Worm (Caenorhabditis elegans): ENCODE data around the gene irld-48.

Gene irld-48

DNA sequence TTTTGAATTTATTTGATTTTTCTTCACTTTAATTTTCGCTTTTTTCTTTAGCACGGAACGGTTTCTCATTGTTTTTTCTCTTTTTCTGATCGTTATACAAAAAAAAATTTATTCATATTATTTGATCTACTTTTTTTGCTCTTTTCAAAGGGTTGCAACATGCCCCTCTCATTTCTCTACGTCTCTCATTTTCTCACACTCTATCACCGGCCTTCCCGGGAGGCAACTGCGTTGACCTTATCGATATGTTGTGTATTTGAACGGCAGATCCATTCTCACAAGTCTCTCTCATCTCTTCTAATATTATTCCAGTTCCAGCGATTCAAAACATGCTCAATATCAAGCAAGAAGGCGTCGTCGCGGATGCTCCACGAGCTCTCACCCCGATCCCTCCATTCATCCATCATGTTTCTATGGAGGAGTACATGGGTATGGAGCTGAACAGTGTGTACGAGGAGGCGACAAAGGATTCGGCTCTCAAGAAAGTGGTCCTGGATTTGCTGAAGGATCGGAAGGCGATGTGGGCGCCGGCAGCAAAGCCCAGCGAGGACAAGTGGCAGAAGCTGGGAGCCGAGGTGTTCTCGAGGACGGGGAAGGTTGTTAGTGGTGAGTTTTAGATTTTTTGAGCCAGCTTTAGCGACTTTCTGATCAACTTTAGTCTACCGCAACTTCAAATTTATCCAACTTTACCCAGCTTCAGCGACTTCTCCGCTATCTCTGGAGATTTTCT is 44.8 kb downstream of the irld-48 start, which contains the start of gene lido-9:
Gene lido-9, plus strand, starts transcription at position 234 of the 730 bp plus-strand sequence.
- TF ChIP-seq pax-3 (tag; optimal IDR thresholded peaks at IDR 0.05) (no peak), hlh-4 (tag; optimal IDR thresholded peaks at IDR 0.05) (no peak), nhr-85 (tag) (no peak), sup-37 (GFP tag; optimal IDR thresholded peaks at IDR 0.05) (no peak), fkh-10 (GFP tag; optimal IDR thresholded peaks at IDR 0.05) (no peak), fkh-4 (tag; optimal IDR thresholded peaks at IDR 0.05; ENCODE audit: borderline replicate concordance) (no peak), nhr-77 (tag; optimal IDR thresholded peaks at IDR 0.05) (no peak), xbp-1 (tag; optimal IDR thresholded peaks at IDR 0.05) (no peak), egl-13 (tag; optimal IDR thresholded peaks at IDR 0.05) (no peak), grh-1 (GFP tag; IDR thresholded peaks at IDR 0.05) (no peak)

ce11 chrII:3002211-3002610 is 46.3 kb downstream of the irld-48 start, which contains the start of gene lido-10:
lido-10 (plus strand) TSS chrII:3002511.
- TF ChIP-seq sox-4 (tag; optimal IDR thresholded peaks at IDR 0.05), result no peak
- TF ChIP-seq swsn-7 (tag; optimal IDR thresholded peaks at IDR 0.05), result no peak
- TF ChIP-seq hlh-4 (tag; optimal IDR thresholded peaks at IDR 0.05), result no peak
- no peak for TF ChIP-seq fkh-4 (tag; optimal IDR thresholded peaks at IDR 0.05; ENCODE audit: borderline replicate concordance)
- no peak for TF ChIP-seq egl-13 (tag; optimal IDR thresholded peaks at IDR 0.05)
- no peak for TF ChIP-seq nhr-77 (tag; optimal IDR thresholded peaks at IDR 0.05)
- TF ChIP-seq fkh-10 (GFP tag; optimal IDR thresholded peaks at IDR 0.05), result no peak
- TF ChIP-seq fos-1 (tag; optimal IDR thresholded peaks at IDR 0.05), result no peak
- TF ChIP-seq lir-3 (tag; optimal IDR thresholded peaks at IDR 0.05; ENCODE audit: poor library complexity), result no peak
- TF ChIP-seq grh-1 (GFP tag; IDR thresholded peaks at IDR 0.05), result no peak
- no peak for TF ChIP-seq mdl-1 (tag; optimal IDR thresholded peaks at IDR 0.05)
- no peak for TF ChIP-seq nhr-28 (tag; optimal IDR thresholded peaks at IDR 0.05)
- no peak for TF ChIP-seq jun-1 (tag; optimal IDR thresholded peaks at IDR 0.05)
- no peak for TF ChIP-seq ceh-88 (GFP tag; IDR thresholded peaks at IDR 0.05)
- TF ChIP-seq lin-14 (GFP tag; optimal IDR thresholded peaks at IDR 0.05), result no peak
- TF ChIP-seq nhr-47 (tag; optimal IDR thresholded peaks at IDR 0.05), result no peak
- TF ChIP-seq efl-1 (optimal IDR thresholded peaks at IDR 0.05), result no peak
- TF ChIP-seq efl-1 (GFP tag; optimal IDR thresholded peaks at IDR 0.05 in 1 of 2), result no peak
- TF ChIP-seq mab-9 (GFP tag; IDR thresholded peaks at IDR 0.05), result no peak

DNA sequence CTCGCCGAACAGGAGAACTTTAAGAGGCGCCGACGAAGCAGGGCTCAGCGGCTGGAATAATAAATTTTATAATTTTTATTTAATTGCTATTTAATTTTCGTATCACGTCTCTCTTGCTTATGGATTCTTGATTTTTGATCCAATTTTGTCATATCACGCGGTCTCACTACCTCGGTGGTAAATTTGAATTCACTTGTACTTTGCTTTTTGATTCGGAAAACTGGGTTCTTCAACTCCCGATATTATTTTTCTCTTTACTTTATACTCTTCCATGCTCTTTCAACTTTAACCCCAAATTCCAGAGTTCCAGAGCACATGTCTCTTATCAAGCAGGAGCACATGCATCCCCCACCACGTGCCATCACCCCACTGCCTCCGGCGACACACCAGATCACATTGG is 47.8 kb downstream of the irld-48 start, which contains the start of gene lido-11:
Gene lido-11, plus strand, starts transcription at position 301 of the 400 bp plus-strand sequence.
- TF ChIP-seq mep-1 (tag; optimal IDR thresholded peaks at IDR 0.05), result no peak
- TF ChIP-seq sup-37 (GFP tag; optimal IDR thresholded peaks at IDR 0.05), result no peak
- no peak for TF ChIP-seq fkh-4 (tag; optimal IDR thresholded peaks at IDR 0.05; ENCODE audit: borderline replicate concordance)
- no peak for TF ChIP-seq elt-3 (tag; optimal IDR thresholded peaks at IDR 0.05)
- no peak for TF ChIP-seq lin-13 (GFP tag; optimal IDR thresholded peaks at IDR 0.05)
- no peak for TF ChIP-seq fos-1 (tag; optimal IDR thresholded peaks at IDR 0.05)

- TF ChIP-seq ces-1 (GFP tag; optimal IDR thresholded peaks at IDR 0.05) (no peak), grh-1 (GFP tag; IDR thresholded peaks at IDR 0.05) (no peak), skn-1 (tag; optimal IDR thresholded peaks at IDR 0.05) (no peak), ama-1 (optimal IDR thresholded peaks at IDR 0.05) (no peak), fkh-8 (tag; optimal IDR thresholded peaks at IDR 0.05) (no peak), lin-14 (GFP tag; optimal IDR thresholded peaks at IDR 0.05) (no peak), unc-30 (tag; optimal IDR thresholded peaks at IDR 0.05) (no peak), snpc-4 (tag; optimal IDR thresholded peaks at IDR 0.05) (no peak), fos-1 (tag; optimal IDR thresholded peaks at IDR 0.05) (no peak), mdl-1 (tag; optimal IDR thresholded peaks at IDR 0.05) (no peak)
Observed at ce11 chrII:3005499-3005898, 49.6 kb downstream of the irld-48 start, which contains the start of gene lido-12. lido-12 (plus strand) TSS chrII:3005799.
